Fruit fly (Drosophila melanogaster) whole organism, embryonic: Measurements from ENCODE around the gene Mst89B.
A peak's percentile ranks its signal among the peaks of the same experiment; 100 is the strongest.

ENCODE experiments used
- B-H1 ChIP-seq: fragments of 200-800 bp; sonication (Bioruptor generic); IDR thresholded peaks from 3 replicates; pipeline ENCODE4 v1.3.6; 2022; ENCODE audit warnings: missing biosample characterization, missing genetic modification characterization
- BtbVII ChIP-seq: fragments of 200-800 bp; sonication (Bioruptor generic); optimal IDR thresholded peaks from 3 replicates; lab custom pipeline; 2017; ENCODE audit warnings: missing biosample characterization, mild to moderate bottlenecking, missing genetic modification characterization
- CG10366 ChIP-seq: fragments of 200-800 bp; sonication (Bioruptor generic); IDR thresholded peaks from 2 replicates; pipeline ENCODE4 v1.3.6; 2022; ENCODE audit warnings: missing biosample characterization, missing genetic modification characterization
- CG10462 ChIP-seq: fragments of 200-800 bp; sonication (Bioruptor generic); optimal IDR thresholded peaks from 2 replicates; lab custom pipeline; 2016; ENCODE audit warnings: missing biosample characterization, missing genetic modification characterization
- CG13775 ChIP-seq: fragments of 200-800 bp; sonication (Bioruptor generic); optimal IDR thresholded peaks from 3 replicates; lab custom pipeline; 2017; ENCODE audit warnings: missing biosample characterization, mild to moderate bottlenecking, missing genetic modification characterization
- CG14965 ChIP-seq: fragments of 200-800 bp; sonication (Bioruptor generic); optimal IDR thresholded peaks from 2 replicates; lab custom pipeline; 2016; ENCODE audit warnings: missing biosample characterization, missing genetic modification characterization, borderline replicate concordance
- CG15269 ChIP-seq: fragments of 200-800 bp; sonication (Bioruptor generic); optimal IDR thresholded peaks from 2 replicates; lab custom pipeline; 2018; ENCODE audit warnings: missing biosample characterization, mild to moderate bottlenecking, missing genetic modification characterization, moderate library complexity
- CG17912 ChIP-seq: fragments of 200-800 bp; sonication (Bioruptor generic); optimal IDR thresholded peaks from 2 replicates; lab custom pipeline; 2018; ENCODE audit warnings: missing biosample characterization, mild to moderate bottlenecking, missing genetic modification characterization
- CG30403 ChIP-seq: fragments of 200-800 bp; sonication (Bioruptor generic); optimal IDR thresholded peaks from 3 replicates; lab custom pipeline; 2016; ENCODE audit warnings: missing biosample characterization, missing genetic modification characterization
- CG31224 ChIP-seq: fragments of 200-800 bp; sonication (Bioruptor generic); IDR thresholded peaks from 2 replicates; pipeline ENCODE4 v1.3.6; 2022; ENCODE audit warnings: missing biosample characterization, missing genetic modification characterization
- CG31388 ChIP-seq: fragments of 200-800 bp; sonication (Bioruptor generic); optimal IDR thresholded peaks from 2 replicates; lab custom pipeline; 2016; ENCODE audit warnings: missing biosample characterization, missing genetic modification characterization
- CG32532 ChIP-seq: fragments of 200-800 bp; sonication (Bioruptor generic); IDR thresholded peaks from 2 replicates; pipeline ENCODE4 v1.3.6; 2022; ENCODE audit warnings: missing biosample characterization, missing genetic modification characterization
- CG3281 ChIP-seq: fragments of 200-800 bp; sonication (Bioruptor generic); optimal IDR thresholded peaks from 3 replicates; lab custom pipeline; 2017; ENCODE audit warnings: missing biosample characterization, mild to moderate bottlenecking, missing genetic modification characterization
- CG3847 ChIP-seq: fragments of 200-800 bp; sonication (Bioruptor generic); IDR thresholded peaks from 2 replicates; pipeline ENCODE4 v1.3.6; 2022; ENCODE audit warnings: missing biosample characterization, missing genetic modification characterization
- CG5245 ChIP-seq: fragments of 200-800 bp; sonication (Bioruptor generic); optimal IDR thresholded peaks from 3 replicates; lab custom pipeline; 2016; ENCODE audit warnings: missing biosample characterization, missing genetic modification characterization
- CG7745 ChIP-seq: fragments of 200-800 bp; sonication (Bioruptor generic); optimal IDR thresholded peaks from 2 replicates; lab custom pipeline; 2018; ENCODE audit warnings: missing biosample characterization, mild to moderate bottlenecking, missing genetic modification characterization, moderate library complexity
- CG7839 ChIP-seq: fragments of 200-800 bp; sonication (Bioruptor generic); optimal IDR thresholded peaks from 3 replicates; lab custom pipeline; 2018; ENCODE audit warnings: missing biosample characterization, mild to moderate bottlenecking, missing genetic modification characterization, moderate library complexity
- CG8944 ChIP-seq: fragments of 200-800 bp; sonication (Bioruptor generic); optimal IDR thresholded peaks from 3 replicates; lab custom pipeline; 2016; ENCODE audit warnings: missing biosample characterization, missing genetic modification characterization
- Dbx ChIP-seq: fragments of 200-800 bp; sonication (Bioruptor generic); IDR thresholded peaks from 3 replicates; pipeline ENCODE4 v1.3.6; 2022; ENCODE audit warnings: missing biosample characterization, missing genetic modification characterization
- Dip3 ChIP-seq: fragments of 200-800 bp; sonication (Bioruptor generic); optimal IDR thresholded peaks from 3 replicates; lab custom pipeline; 2016; ENCODE audit warnings: missing biosample characterization, missing genetic modification characterization
- E2f1 ChIP-seq: fragments of 200-800 bp; sonication (Bioruptor generic); IDR thresholded peaks from 2 replicates; pipeline ENCODE4 v1.3.6; 2022; ENCODE audit warnings: missing biosample characterization, missing genetic modification characterization
- Gsc ChIP-seq: fragments of 200-800 bp; sonication (Bioruptor generic); IDR thresholded peaks from 2 replicates; pipeline ENCODE4 v1.3.6; 2022; ENCODE audit warnings: missing biosample characterization, missing genetic modification characterization
- Gug ChIP-seq: fragments of 200-800 bp; sonication (Bioruptor generic); IDR thresholded peaks from 4 replicates; pipeline ENCODE4 v1.3.6; 2022; ENCODE audit warnings: missing biosample characterization, missing genetic modification characterization
- HLH3B ChIP-seq: fragments of 200-800 bp; sonication (Bioruptor generic); IDR thresholded peaks from 2 replicates; pipeline ENCODE4 v1.3.6; 2022; ENCODE audit warnings: missing biosample characterization, missing genetic modification characterization
- Hey ChIP-seq: fragments of 200-800 bp; sonication (Bioruptor generic); optimal IDR thresholded peaks from 3 replicates; lab custom pipeline; 2018; ENCODE audit warnings: missing biosample characterization, mild to moderate bottlenecking, missing genetic modification characterization
- Hmr ChIP-seq: fragments of 200-800 bp; sonication (Bioruptor generic); optimal IDR thresholded peaks from 3 replicates; lab custom pipeline; 2017; ENCODE audit warnings: mild to moderate bottlenecking, missing biosample characterization, missing genetic modification reagents, missing genetic modification characterization
- Hr51 ChIP-seq, 2 experiments: fragments of 200-800 bp; sonication (Bioruptor generic); optimal IDR thresholded peaks; 2 replicates in 1 of 2; 3 replicates in 1 of 2; lab custom pipeline; 2016 to 2018; ENCODE audit warnings: missing biosample characterization in 2 of 2, missing genetic modification characterization in 2 of 2, mild to moderate bottlenecking in 1 of 2, moderate library complexity in 1 of 2
- Lpt ChIP-seq: fragments of >200 bp; optimal IDR thresholded peaks from 2 replicates; lab custom pipeline; 2018; ENCODE audit warnings: missing biosample characterization, missing genetic modification characterization
- MBD-R2 ChIP-seq: fragments of 200-800 bp; sonication (Bioruptor generic); IDR thresholded peaks from 2 replicates; pipeline ENCODE4 v1.3.6; 2022; ENCODE audit warnings: missing biosample characterization, missing genetic modification characterization
- Ptx1 ChIP-seq: fragments of 200-800 bp; sonication (Bioruptor generic); IDR thresholded peaks from 2 replicates; pipeline ENCODE4 v1.3.6; 2022; ENCODE audit warnings: missing biosample characterization, missing genetic modification characterization
- Six4 ChIP-seq: fragments of 200-800 bp; sonication (Bioruptor generic); optimal IDR thresholded peaks from 2 replicates; lab custom pipeline; 2016; ENCODE audit warnings: missing biosample characterization, missing genetic modification characterization
- Stat92E ChIP-seq, 3 experiments: fragments of >200 bp in 2 of 3; fragments of 200-800 bp in 1 of 3; sonication (Bioruptor generic) in 1 of 3; optimal IDR thresholded peaks; 2 replicates each; lab custom pipeline; 2017 to 2019; ENCODE audit warnings: missing biosample characterization in 3 of 3, missing genetic modification characterization in 3 of 3, mild to moderate bottlenecking in 1 of 3, moderate library complexity in 1 of 3
- YL-1 ChIP-seq: fragments of 200-800 bp; sonication (Bioruptor generic); optimal IDR thresholded peaks from 3 replicates; lab custom pipeline; 2017; ENCODE audit warnings: missing biosample characterization, mild to moderate bottlenecking, missing genetic modification characterization
- al ChIP-seq: fragments of 200-800 bp; sonication (Bioruptor generic); IDR thresholded peaks from 2 replicates; pipeline ENCODE4 v1.3.6; 2022; ENCODE audit warnings: missing biosample characterization, missing genetic modification characterization
- ash1 ChIP-seq: fragments of 200-800 bp; sonication (Bioruptor generic); optimal IDR thresholded peaks from 2 replicates; lab custom pipeline; 2018; ENCODE audit warnings: missing biosample characterization, mild to moderate bottlenecking, missing genetic modification characterization
- bowl ChIP-seq: fragments of 200-800 bp; sonication (Bioruptor generic); IDR thresholded peaks from 2 replicates; pipeline ENCODE4 v1.3.6; 2022; ENCODE audit warnings: missing biosample characterization, missing genetic modification characterization
- dimm ChIP-seq: fragments of 200-800 bp; sonication (Bioruptor generic); IDR thresholded peaks from 2 replicates; pipeline ENCODE4 v1.3.6; 2022; ENCODE audit warnings: missing biosample characterization, missing genetic modification characterization
- dysf ChIP-seq: fragments of 200-800 bp; sonication (Bioruptor generic); IDR thresholded peaks from 3 replicates; pipeline ENCODE4 v1.3.6; 2022; ENCODE audit warnings: missing biosample characterization, missing genetic modification characterization
- gce ChIP-seq: fragments of 200-800 bp; sonication (Bioruptor generic); IDR thresholded peaks from 3 replicates; pipeline ENCODE4 v1.3.6; 2022; ENCODE audit warnings: missing biosample characterization, missing genetic modification characterization
- gcm ChIP-seq: fragments of 200-800 bp; sonication (Bioruptor generic); optimal IDR thresholded peaks from 2 replicates; lab custom pipeline; 2019; ENCODE audit warnings: missing biosample characterization, mild to moderate bottlenecking, missing genetic modification characterization, moderate library complexity
- hth ChIP-seq: fragments of >200 bp; optimal IDR thresholded peaks from 2 replicates; lab custom pipeline; 2017; ENCODE audit warnings: inconsistent platforms
- luna ChIP-seq: fragments of 200-800 bp; sonication (Bioruptor generic); optimal IDR thresholded peaks from 2 replicates; lab custom pipeline; 2016; ENCODE audit warnings: missing biosample characterization, missing genetic modification characterization
- slou ChIP-seq: fragments of 200-800 bp; sonication (Bioruptor generic); optimal IDR thresholded peaks from 3 replicates; lab custom pipeline; 2016; ENCODE audit warnings: missing biosample characterization, missing genetic modification characterization
- sna ChIP-seq: fragments of 200-800 bp; sonication (Bioruptor generic); IDR thresholded peaks from 2 replicates; pipeline ENCODE4 v1.3.6; 2022; ENCODE audit warnings: missing biosample characterization, missing genetic modification characterization; ENCODE audit not compliant: partially characterized antibody
- sug ChIP-seq: fragments of 200-800 bp; optimal IDR thresholded peaks from 2 replicates; lab custom pipeline; 2019; ENCODE audit warnings: missing biosample characterization, mild to moderate bottlenecking, missing genetic modification characterization, moderate library complexity
- tap ChIP-seq: fragments of 200-800 bp; optimal IDR thresholded peaks from 3 replicates; lab custom pipeline; 2019; ENCODE audit warnings: missing biosample characterization, mild to moderate bottlenecking, missing genetic modification characterization, moderate library complexity
- tll ChIP-seq, 2 experiments: fragments of 200-800 bp in 1 of 2; fragments of >200 bp in 1 of 2; sonication (Bioruptor generic) in 1 of 2; optimal IDR thresholded peaks; 2 replicates each; lab custom pipeline; 2017 to 2019; ENCODE audit warnings: missing biosample characterization in 2 of 2, missing genetic modification characterization in 2 of 2, mild to moderate bottlenecking in 1 of 2, moderate library complexity in 1 of 2
- trem ChIP-seq: fragments of 200-800 bp; optimal IDR thresholded peaks from 3 replicates; lab custom pipeline; 2019; ENCODE audit warnings: missing biosample characterization, mild to moderate bottlenecking, missing genetic modification characterization, moderate library complexity
- wek ChIP-seq: fragments of 200-800 bp; sonication (Bioruptor generic); optimal IDR thresholded peaks from 3 replicates; lab custom pipeline; 2018; ENCODE audit warnings: missing biosample characterization, mild to moderate bottlenecking, missing genetic modification characterization, moderate library complexity
- zfh1 ChIP-seq: fragments of 200-800 bp; sonication (Bioruptor generic); IDR thresholded peaks from 3 replicates; pipeline ENCODE4 v1.3.6; 2022; ENCODE audit warnings: missing biosample characterization, missing genetic modification characterization

Gene Mst89B

dm6 chr3R:16235941-16236712, 30.7 kb upstream of the Mst89B start (continued):
- peak; percentile 87 for TF ChIP-seq gcm (GFP tag; lab: Kevin White, UChicago)
- TF ChIP-seq Dbx (GFP tag; lab: Robert Waterston, UW) = no peak
- no peak for TF ChIP-seq sna (GFP tag; lab: Robert Waterston, UW)
- TF ChIP-seq Stat92E (GFP tag; optimal IDR thresholded peaks at IDR 0.05; lab: Kevin White, UChicago) = peak in 1 of 3 experiments; percentile 65
- no peak for TF ChIP-seq CG31224
- TF ChIP-seq E2f1 (GFP tag; lab: Robert Waterston, UW) = no peak
- TF ChIP-seq CG5245 (GFP tag; lab: Kevin White, UChicago) = peak; percentile 27
- no peak for TF ChIP-seq HLH3B (GFP tag; lab: Robert Waterston, UW)
- TF ChIP-seq slou = peak; percentile 58
- TF ChIP-seq Ptx1 (GFP tag; lab: Robert Waterston, UW) = no peak
- TF ChIP-seq CG14965 (GFP tag; lab: Kevin White, UChicago) = no peak
- TF ChIP-seq CG15269 (tag; lab: Kevin White, UChicago) = peak; percentile 91
- TF ChIP-seq trem = peak; percentile 77
- no peak for TF ChIP-seq hth
- TF ChIP-seq Hmr (GFP tag; lab: Kevin White, UChicago) = peak; percentile 95
- peak; percentile 92 for TF ChIP-seq BtbVII (GFP tag; lab: Kevin White, UChicago)
- TF ChIP-seq luna = no peak
- TF ChIP-seq Lpt (GFP tag; lab: Kevin White, UChicago) = peak; percentile 91
- no peak for TF ChIP-seq wek
- TF ChIP-seq sug (tag; lab: Kevin White, UChicago) = peak; percentile 58
- TF ChIP-seq CG17912 (GFP tag; lab: Kevin White, UChicago) = no peak
- TF ChIP-seq tll (GFP tag; optimal IDR thresholded peaks at IDR 0.05; lab: Kevin White, UChicago) = peak in 1 of 2 experiments; percentile 26
- TF ChIP-seq Gug = peak; percentile 93
- no peak for TF ChIP-seq CG10366 (GFP tag; lab: Robert Waterston, UW)
- peak; percentile 95 for TF ChIP-seq CG3281 (GFP tag; lab: Kevin White, UChicago)
- TF ChIP-seq bowl (GFP tag; lab: Robert Waterston, UW) = no peak
- no peak for TF ChIP-seq CG3847
- TF ChIP-seq gce (GFP tag; lab: Robert Waterston, UW) = no peak
- TF ChIP-seq CG10462 = peak; percentile 77
- TF ChIP-seq MBD-R2 (GFP tag; lab: Robert Waterston, UW) = no peak
- no peak for TF ChIP-seq al
- peak; percentile 54 for TF ChIP-seq Dip3 (GFP tag; lab: Kevin White, UChicago)
- peak; percentile 97 for TF ChIP-seq CG13775 (GFP tag; lab: Kevin White, UChicago)
- peak; percentile 95 for TF ChIP-seq CG7839 (tag; lab: Kevin White, UChicago)
- TF ChIP-seq tap (tag; lab: Kevin White, UChicago) = peak; percentile 60
- TF ChIP-seq Hr51 (GFP tag; optimal IDR thresholded peaks at IDR 0.05; lab: Kevin White, UChicago) = peak; percentile 74 to 94
- TF ChIP-seq CG32532 (GFP tag; lab: Robert Waterston, UW) = no peak
- peak; percentile 80 for TF ChIP-seq Six4 (GFP tag; lab: Kevin White, UChicago)
- no peak for TF ChIP-seq B-H1 (GFP tag; lab: Robert Waterston, UW)
- no peak for TF ChIP-seq Gsc
- no peak for TF ChIP-seq zfh1 (GFP tag; lab: Robert Waterston, UW)
- TF ChIP-seq Hey (tag; lab: Kevin White, UChicago) = peak; percentile 43
- TF ChIP-seq CG31388 (GFP tag; lab: Kevin White, UChicago) = peak; percentile 36
- TF ChIP-seq CG30403 (GFP tag; lab: Kevin White, UChicago) = peak; percentile 79
- no peak for TF ChIP-seq CG7745
- TF ChIP-seq ash1 (GFP tag; lab: Kevin White, UChicago) = no peak
- TF ChIP-seq CG8944 (GFP tag; lab: Kevin White, UChicago) = peak; percentile 3
- no peak for TF ChIP-seq dysf (GFP tag; lab: Robert Waterston, UW)
- TF ChIP-seq dimm (GFP tag; lab: Robert Waterston, UW) = no peak
- peak; percentile 97 for TF ChIP-seq YL-1 (GFP tag; lab: Kevin White, UChicago)
